Worm (Caenorhabditis elegans) whole organism, L3 larva: ENCODE results near the gene H20J04.6.

Experiments
- R02D3.7 ChIP-seq: fragments of 150-350 bp; optimal IDR thresholded peaks from 2 replicates; lab custom pipeline; 2014; ENCODE audit warnings: missing biosample characterization, missing genetic modification characterization
- ZK546.5 ChIP-seq: sonication (generic microtip); optimal IDR thresholded peaks from 2 replicates; lab custom pipeline; 2017; ENCODE audit warnings: missing biosample characterization, missing genetic modification characterization
- aly-2 ChIP-seq: fragments of 150-350 bp; optimal IDR thresholded peaks from 2 replicates; lab custom pipeline; 2014; ENCODE audit warnings: missing biosample characterization, missing genetic modification characterization
- ama-1 ChIP-seq: fragments of 150-350 bp; optimal IDR thresholded peaks from 2 replicates; lab custom pipeline; 2018
- ceh-16 ChIP-seq: sonication (generic microtip); optimal IDR thresholded peaks from 2 replicates; lab custom pipeline; 2017; ENCODE audit warnings: missing biosample characterization, missing genetic modification characterization
- ceh-28 ChIP-seq: fragments of 150-350 bp; optimal IDR thresholded peaks from 2 replicates; lab custom pipeline; 2014; ENCODE audit warnings: missing biosample characterization, missing genetic modification reagents, missing genetic modification characterization
- daf-12 ChIP-seq: fragments of 150-350 bp; optimal IDR thresholded peaks from 2 replicates; lab custom pipeline; 2014; ENCODE audit warnings: missing biosample characterization, missing genetic modification reagents, missing genetic modification characterization
- egl-27 ChIP-seq: sonication (generic microtip); optimal IDR thresholded peaks from 4 replicates; lab custom pipeline; 2017; ENCODE audit warnings: missing biosample characterization, missing genetic modification reagents, missing genetic modification characterization
- egl-5 ChIP-seq: fragments of 150-350 bp; optimal IDR thresholded peaks from 2 replicates; lab custom pipeline; 2017; ENCODE audit warnings: missing biosample characterization, missing genetic modification reagents, missing genetic modification characterization, inconsistent platforms
- elt-1 ChIP-seq: fragments of 150-350 bp; optimal IDR thresholded peaks from 2 replicates; lab custom pipeline; 2014; ENCODE audit warnings: missing biosample characterization, missing genetic modification characterization
- elt-2 ChIP-seq: sonication (generic microtip); optimal IDR thresholded peaks from 2 replicates; lab custom pipeline; 2016; ENCODE audit warnings: missing genetic modification reagents, mild to moderate bottlenecking, missing genetic modification characterization, missing compliant biosample characterization
- elt-3 ChIP-seq, 3 experiments: fragments of 150-350 bp in 1 of 3; sonication (generic microtip) in 2 of 3; optimal IDR thresholded peaks; 2 replicates in 2 of 3; 4 replicates in 1 of 3; lab custom pipeline; 2014 to 2017; ENCODE audit warnings: missing biosample characterization in 3 of 3, missing genetic modification characterization in 3 of 3
- eor-1 ChIP-seq, 2 experiments: fragments of 150-350 bp; optimal IDR thresholded peaks; 2 replicates each; lab custom pipeline; 2014 to 2018; ENCODE audit warnings: missing biosample characterization in 2 of 2, missing genetic modification characterization in 2 of 2
- fkh-10 ChIP-seq: sonication (generic microtip); optimal IDR thresholded peaks from 2 replicates; lab custom pipeline; 2017; ENCODE audit warnings: missing biosample characterization, missing genetic modification reagents, missing genetic modification characterization
- fos-1 ChIP-seq: fragments of 150-350 bp; optimal IDR thresholded peaks from 2 replicates; lab custom pipeline; 2014; ENCODE audit warnings: missing biosample characterization, missing genetic modification characterization
- hmg-11 ChIP-seq: sonication (generic microtip); optimal IDR thresholded peaks from 2 replicates; lab custom pipeline; 2016; ENCODE audit warnings: missing genetic modification characterization, missing compliant biosample characterization
- jun-1 ChIP-seq: fragments of 150-350 bp; optimal IDR thresholded peaks from 2 replicates; lab custom pipeline; 2014; ENCODE audit warnings: missing biosample characterization, missing genetic modification reagents, missing genetic modification characterization
- lin-15B ChIP-seq: fragments of 150-350 bp; optimal IDR thresholded peaks from 2 replicates; lab custom pipeline; 2014; ENCODE audit warnings: missing biosample characterization, missing genetic modification characterization
- lin-39 ChIP-seq: fragments of 150-350 bp; optimal IDR thresholded peaks from 2 replicates; lab custom pipeline; 2018; ENCODE audit warnings: missing biosample characterization, missing genetic modification reagents, missing genetic modification characterization
- lsy-12 ChIP-seq: sonication (generic microtip); optimal IDR thresholded peaks from 2 replicates; lab custom pipeline; 2016; ENCODE audit warnings: mild to moderate bottlenecking, missing genetic modification characterization, missing compliant biosample characterization
- mdl-1 ChIP-seq: fragments of 150-350 bp; optimal IDR thresholded peaks from 2 replicates; lab custom pipeline; 2014; ENCODE audit warnings: missing biosample characterization, missing genetic modification characterization
- mml-1 ChIP-seq: fragments of 150-350 bp; sonication (generic microtip); optimal IDR thresholded peaks from 3 replicates; lab custom pipeline; 2014; ENCODE audit warnings: missing biosample characterization, missing genetic modification characterization
- nfya-1 ChIP-seq: sonication (generic microtip); optimal IDR thresholded peaks from 2 replicates; lab custom pipeline; 2017; ENCODE audit warnings: missing genetic modification characterization, mild to moderate bottlenecking, missing compliant biosample characterization, antibody characterized with exemption, moderate library complexity; ENCODE audit not compliant: insufficient read depth
- nhr-11 ChIP-seq: fragments of 150-350 bp; optimal IDR thresholded peaks from 2 replicates; lab custom pipeline; 2014; ENCODE audit warnings: missing biosample characterization, missing genetic modification characterization
- nhr-12 ChIP-seq: fragments of 150-350 bp; optimal IDR thresholded peaks from 2 replicates; lab custom pipeline; 2014; ENCODE audit warnings: missing biosample characterization, missing genetic modification characterization
- nhr-23 ChIP-seq: fragments of 150-350 bp; optimal IDR thresholded peaks from 2 replicates; lab custom pipeline; 2014; ENCODE audit warnings: missing biosample characterization, missing genetic modification reagents, missing genetic modification characterization
- nhr-43 ChIP-seq: sonication (generic microtip); optimal IDR thresholded peaks from 2 replicates; lab custom pipeline; 2016; ENCODE audit warnings: mild to moderate bottlenecking, missing genetic modification characterization, missing compliant biosample characterization; ENCODE audit not compliant: poor library complexity, severe bottlenecking
- nhr-67 ChIP-seq: fragments of 150-350 bp; optimal IDR thresholded peaks from 2 replicates; lab custom pipeline; 2014; ENCODE audit warnings: missing biosample characterization, missing genetic modification characterization
- nhr-76 ChIP-seq: fragments of 150-350 bp; sonication (generic microtip); optimal IDR thresholded peaks from 5 replicates; lab custom pipeline; 2014; ENCODE audit warnings: missing biosample characterization, missing genetic modification characterization
- pha-4 ChIP-seq: fragments of 150-350 bp; optimal IDR thresholded peaks from 2 replicates; lab custom pipeline; 2014; ENCODE audit warnings: missing biosample characterization, missing genetic modification reagents, missing genetic modification characterization
- pqm-1 ChIP-seq: fragments of 150-350 bp; optimal IDR thresholded peaks from 2 replicates; lab custom pipeline; 2017; ENCODE audit warnings: missing biosample characterization, missing genetic modification characterization, inconsistent platforms
- sea-2 ChIP-seq: fragments of 150-350 bp; sonication (generic microtip); optimal IDR thresholded peaks from 4 replicates; lab custom pipeline; 2014; ENCODE audit warnings: missing biosample characterization, missing genetic modification reagents, missing genetic modification characterization
- skn-1 ChIP-seq: fragments of 150-350 bp; optimal IDR thresholded peaks from 2 replicates; lab custom pipeline; 2014; ENCODE audit warnings: missing biosample characterization, missing genetic modification characterization
- snpc-4 ChIP-seq: fragments of 150-350 bp; optimal IDR thresholded peaks from 2 replicates; lab custom pipeline; 2014; ENCODE audit warnings: missing biosample characterization, missing genetic modification characterization
- tbx-2 ChIP-seq: sonication (generic microtip); optimal IDR thresholded peaks from 2 replicates; lab custom pipeline; 2016; ENCODE audit warnings: mild to moderate bottlenecking, missing genetic modification characterization, missing compliant biosample characterization
- unc-39 ChIP-seq: sonication (generic microtip); optimal IDR thresholded peaks from 4 replicates; lab custom pipeline; 2017; ENCODE audit warnings: missing biosample characterization, missing genetic modification characterization
- unc-62 ChIP-seq: fragments of 150-350 bp; sonication (generic microtip); optimal IDR thresholded peaks from 4 replicates; lab custom pipeline; 2014; ENCODE audit warnings: missing biosample characterization, missing genetic modification reagents, missing genetic modification characterization
- zag-1 ChIP-seq: fragments of 150-350 bp; optimal IDR thresholded peaks from 2 replicates; lab custom pipeline; 2014; ENCODE audit warnings: missing biosample characterization, missing genetic modification characterization
- ztf-11 ChIP-seq: fragments of 150-350 bp; optimal IDR thresholded peaks from 2 replicates; lab custom pipeline; 2014; ENCODE audit warnings: missing biosample characterization, missing genetic modification characterization
- ztf-4 ChIP-seq: fragments of 150-350 bp; optimal IDR thresholded peaks from 2 replicates; lab custom pipeline; 2014; ENCODE audit warnings: missing biosample characterization, missing genetic modification characterization

The H20J04.6 gene

ce11 chrII:4341484-4341883 is 18.4 kb downstream of the H20J04.6 start:
- no peak for TF ChIP-seq ceh-16 (tag; lab: Kevin White, UChicago)
- no peak for TF ChIP-seq zag-1
- TF ChIP-seq nfya-1 (tag; lab: Kevin White, UChicago) = peak; percentile 99
- TF ChIP-seq daf-12 = no peak
- TF ChIP-seq hmg-11 (tag; lab: Kevin White, UChicago) = no peak
- no peak for TF ChIP-seq mdl-1
- TF ChIP-seq sea-2 (GFP tag; lab: Kevin White, UChicago) = no peak

ce11 chrII:4344317-4344716 is 21.3 kb downstream of the H20J04.6 start:
- no peak for TF ChIP-seq mdl-1
- TF ChIP-seq nhr-11 (tag; lab: Kevin White, UChicago) = no peak
- no peak for TF ChIP-seq unc-39
- no peak for TF ChIP-seq lin-15B (tag; lab: Kevin White, UChicago)
- no peak for TF ChIP-seq ama-1 (lab: Kevin White, UChicago)
- no peak for TF ChIP-seq aly-2 (tag; lab: Kevin White, UChicago)
- no peak for TF ChIP-seq ceh-16 (tag; lab: Kevin White, UChicago)

ce11 chrII:4350888-4351287 is 27.8 kb downstream of the H20J04.6 start, which contains the start of gene H20J04.9:
Gene H20J04.9, plus strand, starts transcription at chrII:4351188.
- TF ChIP-seq lsy-12 (tag; lab: Kevin White, UChicago) = no peak
- no peak for TF ChIP-seq mml-1 (tag; lab: Kevin White, UChicago)
- TF ChIP-seq R02D3.7 = no peak
- no peak for TF ChIP-seq zag-1
- no peak for TF ChIP-seq pha-4 (tag; lab: Kevin White, UChicago)
- no peak for TF ChIP-seq ztf-11 (tag; lab: Kevin White, UChicago)
- TF ChIP-seq ztf-4 (tag; lab: Kevin White, UChicago) = no peak
- no peak for TF ChIP-seq jun-1 (tag; lab: Kevin White, UChicago)
- TF ChIP-seq snpc-4 = no peak
- TF ChIP-seq fos-1 (tag; lab: Kevin White, UChicago) = no peak
- no peak for TF ChIP-seq lin-15B (tag; lab: Kevin White, UChicago)
- TF ChIP-seq fkh-10 (GFP tag; lab: Kevin White, UChicago) = no peak
- no peak for TF ChIP-seq nhr-67 (tag; lab: Kevin White, UChicago)
- no peak for TF ChIP-seq nhr-12 (tag; lab: Kevin White, UChicago)
- no peak for TF ChIP-seq nhr-43 (tag; lab: Kevin White, UChicago)
- no peak for TF ChIP-seq mdl-1
- TF ChIP-seq elt-1 = no peak
- TF ChIP-seq skn-1 (tag; lab: Kevin White, UChicago) = no peak
- no peak for TF ChIP-seq nhr-11 (tag; lab: Kevin White, UChicago)

ce11 chrII:4355217-4355616 is 32.2 kb downstream of the H20J04.6 start, which contains the start of the genes H20J04.7 and H20J04.1:
Gene H20J04.7, minus strand, starts transcription at chrII:4355317.
Gene H20J04.1, plus strand, starts transcription at chrII:4355613.
- TF ChIP-seq nhr-76 (tag; lab: Kevin White, UChicago) (no peak), ztf-11 (tag; lab: Kevin White, UChicago) (no peak), nhr-23 (tag; lab: Kevin White, UChicago) (no peak), ZK546.5 (tag; lab: Kevin White, UChicago) (no peak), lsy-12 (tag; lab: Kevin White, UChicago) (no peak), elt-3 (tag; optimal IDR thresholded peaks at IDR 0.05; lab: Kevin White, UChicago) (no peak), ztf-4 (tag; lab: Kevin White, UChicago) (no peak), fkh-10 (GFP tag; lab: Kevin White, UChicago) (no peak), unc-39 (no peak), eor-1 (tag; optimal IDR thresholded peaks at IDR 0.05; lab: Kevin White, UChicago) (no peak), elt-2 (tag; lab: Kevin White, UChicago) (no peak), tbx-2 (tag; lab: Kevin White, UChicago) (no peak)

- TF ChIP-seq ztf-4 (tag; lab: Kevin White, UChicago) = no peak
- no peak for TF ChIP-seq fos-1 (tag; lab: Kevin White, UChicago)
- no peak for TF ChIP-seq pha-4 (tag; lab: Kevin White, UChicago)
- no peak for TF ChIP-seq jun-1 (tag; lab: Kevin White, UChicago)
- TF ChIP-seq unc-62 (GFP tag; lab: Kevin White, UChicago) = no peak
- no peak for TF ChIP-seq lsy-12 (tag; lab: Kevin White, UChicago)
- no peak for TF ChIP-seq nhr-12 (tag; lab: Kevin White, UChicago)
- TF ChIP-seq fkh-10 (GFP tag; lab: Kevin White, UChicago) = no peak
- TF ChIP-seq pqm-1 (tag; lab: Kevin White, UChicago) = no peak
- no peak for TF ChIP-seq elt-1
- no peak for TF ChIP-seq elt-2 (tag; lab: Kevin White, UChicago)
- TF ChIP-seq nhr-67 (tag; lab: Kevin White, UChicago) = no peak
- no peak for TF ChIP-seq ceh-28 (tag; lab: Kevin White, UChicago)
- no peak for TF ChIP-seq egl-5 (tag; lab: Kevin White, UChicago)
- no peak for TF ChIP-seq lin-39 (tag; lab: Kevin White, UChicago)
- no peak for TF ChIP-seq egl-27 (tag; lab: Kevin White, UChicago)
- no peak for TF ChIP-seq snpc-4
Observed at ce11 chrII:4358765-4359164, 35.7 kb downstream of the H20J04.6 start, which contains the start of gene lat-2. Gene lat-2, plus strand, starts transcription at chrII:4359065.
